Worm (Caenorhabditis elegans) whole organism, mixed stage, embryonic: ENCODE data around the gene F28A10.7.

Experiments
- blmp-1 ChIP-seq: fragments of 150-350 bp; optimal IDR thresholded peaks from 2 replicates; lab custom pipeline; 2014; ENCODE audit warnings: missing biosample characterization, missing genetic modification characterization
- ces-1 ChIP-seq: fragments of 150-350 bp; optimal IDR thresholded peaks from 2 replicates; lab custom pipeline; 2014; ENCODE audit warnings: missing biosample characterization, missing genetic modification reagents, missing genetic modification characterization
- drap-1 ChIP-seq: fragments of 200-800 bp; sonication (Bioruptor generic); optimal IDR thresholded peaks from 3 replicates; lab custom pipeline; 2018; ENCODE audit warnings: mild to moderate bottlenecking, missing genetic modification characterization, missing compliant biosample characterization
- elt-3 ChIP-seq: fragments of 150-350 bp; optimal IDR thresholded peaks from 2 replicates; lab custom pipeline; 2014; ENCODE audit warnings: missing biosample characterization, missing genetic modification characterization
- lin-13 ChIP-seq: fragments of 150-350 bp; optimal IDR thresholded peaks from 2 replicates; lab custom pipeline; 2014; ENCODE audit warnings: missing biosample characterization, missing genetic modification characterization
- mls-2 ChIP-seq: sonication (generic microtip); optimal IDR thresholded peaks from 2 replicates; lab custom pipeline; 2016; ENCODE audit warnings: mild to moderate bottlenecking, missing genetic modification characterization, moderate library complexity, missing compliant biosample characterization
- nhr-12 ChIP-seq: fragments of 150-350 bp; optimal IDR thresholded peaks from 2 replicates; lab custom pipeline; 2014; ENCODE audit warnings: missing biosample characterization, missing genetic modification characterization
- nhr-2 ChIP-seq: fragments of 150-350 bp; optimal IDR thresholded peaks from 2 replicates; lab custom pipeline; 2014; ENCODE audit warnings: missing biosample characterization, missing genetic modification characterization
- nhr-28 ChIP-seq: fragments of 150-350 bp; optimal IDR thresholded peaks from 2 replicates; lab custom pipeline; 2014; ENCODE audit warnings: missing biosample characterization, missing genetic modification characterization
- pha-4 ChIP-seq: fragments of 150-350 bp; optimal IDR thresholded peaks from 2 replicates; lab custom pipeline; 2018; ENCODE audit warnings: missing biosample characterization, missing genetic modification reagents, missing genetic modification characterization
- sem-2 ChIP-seq: fragments of 200-800 bp; sonication (Bioruptor generic); optimal IDR thresholded peaks from 2 replicates; lab custom pipeline; 2018; ENCODE audit warnings: mild to moderate bottlenecking, missing genetic modification characterization, missing compliant biosample characterization
- unc-62 ChIP-seq: fragments of 150-350 bp; optimal IDR thresholded peaks from 2 replicates; lab custom pipeline; 2014; ENCODE audit warnings: missing biosample characterization, missing genetic modification reagents, missing genetic modification characterization
- ztf-11 ChIP-seq: fragments of 150-350 bp; optimal IDR thresholded peaks from 2 replicates; lab custom pipeline; 2014; ENCODE audit warnings: missing biosample characterization, missing genetic modification characterization

- TF ChIP-seq ztf-11 (tag; lab: Kevin White, UChicago) (no peak), nhr-2 (no peak), unc-62 (GFP tag; lab: Kevin White, UChicago) (no peak), lin-13 (tag; lab: Kevin White, UChicago) (no peak), nhr-12 (no peak), elt-3 (tag; lab: Kevin White, UChicago) (no peak), mls-2 (no peak), pha-4 (tag; lab: Kevin White, UChicago) (no peak), sem-2 (no peak), ces-1 (GFP tag; lab: Kevin White, UChicago) (no peak), blmp-1 (tag; lab: Kevin White, UChicago) (no peak), drap-1 (no peak), nhr-28 (tag; lab: Kevin White, UChicago) (no peak)
These were observed 32.6 kb downstream of the F28A10.7 start, which contains the start of gene F46F5.5 for ce11 chrII:812917-813316.
